Fruit fly (Drosophila melanogaster) whole organism, embryonic: ENCODE measurements around the gene Obp99c.

Source experiments
- Bgb ChIP-seq: fragments of 200-800 bp; sonication (Bioruptor generic); IDR thresholded peaks from 2 replicates; pipeline ENCODE4 v1.3.6; 2022; ENCODE audit warnings: missing biosample characterization, missing genetic modification characterization; ENCODE audit not compliant: partially characterized antibody
- C15 ChIP-seq: fragments of 200-800 bp; sonication (Bioruptor generic); IDR thresholded peaks from 3 replicates; pipeline ENCODE4 v1.3.6; 2022; ENCODE audit warnings: missing biosample characterization, missing genetic modification characterization
- CG10366 ChIP-seq: fragments of 200-800 bp; sonication (Bioruptor generic); IDR thresholded peaks from 2 replicates; pipeline ENCODE4 v1.3.6; 2022; ENCODE audit warnings: missing biosample characterization, missing genetic modification characterization
- CG11695 ChIP-seq: fragments of 200-800 bp; sonication (Bioruptor generic); IDR thresholded peaks from 3 replicates; pipeline ENCODE4 v1.3.6; 2022; ENCODE audit warnings: missing biosample characterization, missing genetic modification characterization
- CG11696 ChIP-seq: fragments of 200-800 bp; sonication (Bioruptor generic); IDR thresholded peaks from 2 replicates; pipeline ENCODE4 v1.3.6; 2022; ENCODE audit warnings: missing biosample characterization, missing genetic modification characterization
- CG12744 ChIP-seq: fragments of 200-800 bp; sonication (Bioruptor generic); optimal IDR thresholded peaks from 2 replicates; lab custom pipeline; 2016; ENCODE audit warnings: missing biosample characterization, missing genetic modification characterization
- CG13287 ChIP-seq: fragments of 200-800 bp; sonication (Bioruptor generic); IDR thresholded peaks from 2 replicates; pipeline ENCODE4 v1.3.6; 2022; ENCODE audit warnings: missing biosample characterization, missing genetic modification characterization; ENCODE audit not compliant: partially characterized antibody
- CG16779 ChIP-seq: fragments of 200-800 bp; sonication (Bioruptor generic); IDR thresholded peaks from 2 replicates; pipeline ENCODE4 v1.3.6; 2022; ENCODE audit warnings: missing biosample characterization, missing genetic modification characterization
- CG16815 ChIP-seq: fragments of 200-800 bp; sonication (Bioruptor generic); optimal IDR thresholded peaks from 3 replicates; lab custom pipeline; 2017; ENCODE audit warnings: missing biosample characterization, mild to moderate bottlenecking, missing genetic modification characterization
- CG18764 ChIP-seq: fragments of 200-800 bp; sonication (Bioruptor generic); optimal IDR thresholded peaks from 3 replicates; lab custom pipeline; 2016; ENCODE audit warnings: missing biosample characterization, missing genetic modification characterization
- CG3065 ChIP-seq: fragments of 200-800 bp; sonication (Bioruptor generic); optimal IDR thresholded peaks from 2 replicates; lab custom pipeline; 2016; ENCODE audit warnings: missing biosample characterization, missing genetic modification characterization
- CG33213 ChIP-seq: fragments of 200-800 bp; sonication (Bioruptor generic); optimal IDR thresholded peaks from 3 replicates; lab custom pipeline; 2016; ENCODE audit warnings: missing biosample characterization, missing genetic modification characterization
- CG33557 ChIP-seq: fragments of 200-800 bp; sonication (Bioruptor generic); optimal IDR thresholded peaks from 2 replicates; lab custom pipeline; 2019; ENCODE audit warnings: missing biosample characterization, mild to moderate bottlenecking, missing genetic modification characterization, moderate library complexity
- CG34376 ChIP-seq: fragments of 200-800 bp; sonication (Bioruptor generic); optimal IDR thresholded peaks from 2 replicates; lab custom pipeline; 2018; ENCODE audit warnings: missing biosample characterization, mild to moderate bottlenecking, missing genetic modification characterization
- CG34422 ChIP-seq: fragments of 200-800 bp; sonication (Bioruptor generic); IDR thresholded peaks from 3 replicates; pipeline ENCODE4 v1.3.6; 2022; ENCODE audit warnings: missing biosample characterization, missing genetic modification characterization
- CG42726 ChIP-seq: fragments of 200-800 bp; sonication (Bioruptor generic); IDR thresholded peaks from 2 replicates; pipeline ENCODE4 v1.3.6; 2022; ENCODE audit warnings: missing biosample characterization, missing genetic modification characterization; ENCODE audit not compliant: partially characterized antibody
- CG4730 ChIP-seq: fragments of 200-800 bp; sonication (Bioruptor generic); IDR thresholded peaks from 2 replicates; pipeline ENCODE4 v1.3.6; 2022; ENCODE audit warnings: missing biosample characterization, missing genetic modification characterization
- CG5180 ChIP-seq: fragments of 200-800 bp; sonication (Bioruptor generic); optimal IDR thresholded peaks from 3 replicates; lab custom pipeline; 2017; ENCODE audit warnings: missing biosample characterization, missing genetic modification characterization, mild to moderate bottlenecking, moderate library complexity, missing genetic modification reagents
- CG6654 ChIP-seq: fragments of 200-800 bp; sonication (Bioruptor generic); optimal IDR thresholded peaks from 2 replicates; lab custom pipeline; 2017; ENCODE audit warnings: missing biosample characterization, mild to moderate bottlenecking, missing genetic modification characterization
- CG7786 ChIP-seq: fragments of 200-800 bp; sonication (Bioruptor generic); optimal IDR thresholded peaks from 2 replicates; lab custom pipeline; 2016; ENCODE audit warnings: missing biosample characterization, missing genetic modification characterization
- CG7963 ChIP-seq: fragments of 200-800 bp; sonication (Bioruptor generic); IDR thresholded peaks from 3 replicates; pipeline ENCODE4 v1.3.6; 2022; ENCODE audit warnings: missing biosample characterization, missing genetic modification characterization; ENCODE audit not compliant: partially characterized antibody
- D ChIP-seq, 2 experiments: fragments of 200-800 bp in 1 of 2; fragments of >200 bp in 1 of 2; sonication (Bioruptor generic) in 1 of 2; optimal IDR thresholded peaks; 2 replicates in 1 of 2; 3 replicates in 1 of 2; lab custom pipeline; 2017; ENCODE audit warnings: mild to moderate bottlenecking in 1 of 2, missing biosample characterization in 1 of 2, missing genetic modification characterization in 1 of 2, missing genetic modification reagents in 1 of 2
- D19B ChIP-seq: fragments of 200-800 bp; sonication (Bioruptor generic); optimal IDR thresholded peaks from 2 replicates; lab custom pipeline; 2017; ENCODE audit warnings: missing biosample characterization, mild to moderate bottlenecking, missing genetic modification characterization
- Dip2 ChIP-seq: fragments of 200-800 bp; sonication (Bioruptor generic); IDR thresholded peaks from 2 replicates; pipeline ENCODE4 v1.3.6; 2022; ENCODE audit warnings: missing biosample characterization, missing genetic modification characterization
- NC2α ChIP-seq: fragments of 200-800 bp; sonication (Bioruptor generic); optimal IDR thresholded peaks from 2 replicates; lab custom pipeline; 2016; ENCODE audit warnings: missing biosample characterization, missing genetic modification characterization
- Nf-YB ChIP-seq: fragments of 200-800 bp; sonication (Bioruptor generic); optimal IDR thresholded peaks from 3 replicates; lab custom pipeline; 2019; ENCODE audit warnings: missing biosample characterization, mild to moderate bottlenecking, missing genetic modification characterization, moderate library complexity
- Rfx ChIP-seq: fragments of 200-800 bp; sonication (Bioruptor generic); IDR thresholded peaks from 2 replicates; pipeline ENCODE4 v1.3.6; 2022; ENCODE audit warnings: missing biosample characterization, missing genetic modification characterization
- Scr ChIP-seq: fragments of 200-800 bp; sonication (Bioruptor generic); IDR thresholded peaks from 2 replicates; pipeline ENCODE4 v1.3.6; 2022; ENCODE audit warnings: missing biosample characterization, missing genetic modification characterization; ENCODE audit not compliant: partially characterized antibody
- Sox100B ChIP-seq: fragments of 200-800 bp; sonication (Bioruptor generic); optimal IDR thresholded peaks from 3 replicates; lab custom pipeline; 2018; ENCODE audit warnings: missing biosample characterization, mild to moderate bottlenecking, missing genetic modification characterization
- Tbp ChIP-seq: fragments of >200 bp; optimal IDR thresholded peaks from 2 replicates; lab custom pipeline; 2018; ENCODE audit warnings: missing biosample characterization, missing genetic modification characterization
- Xbp1 ChIP-seq: fragments of 200-800 bp; sonication (Bioruptor generic); optimal IDR thresholded peaks from 3 replicates; lab custom pipeline; 2016; ENCODE audit warnings: missing biosample characterization, mild to moderate bottlenecking, missing genetic modification characterization
- ash1 ChIP-seq: fragments of 200-800 bp; sonication (Bioruptor generic); optimal IDR thresholded peaks from 2 replicates; lab custom pipeline; 2018; ENCODE audit warnings: missing biosample characterization, mild to moderate bottlenecking, missing genetic modification characterization
- cato ChIP-seq: fragments of 200-800 bp; sonication (Bioruptor generic); optimal IDR thresholded peaks from 2 replicates; lab custom pipeline; 2016; ENCODE audit warnings: missing biosample characterization, missing genetic modification characterization, borderline replicate concordance
- crc ChIP-seq: fragments of 200-800 bp; sonication (Bioruptor generic); optimal IDR thresholded peaks from 2 replicates; lab custom pipeline; 2016; ENCODE audit warnings: missing biosample characterization, missing genetic modification characterization
- da ChIP-seq: fragments of 200-800 bp; sonication (Bioruptor generic); optimal IDR thresholded peaks from 2 replicates; lab custom pipeline; 2016; ENCODE audit warnings: missing biosample characterization, missing genetic modification characterization
- danr ChIP-seq: fragments of 200-800 bp; sonication (Bioruptor generic); IDR thresholded peaks from 2 replicates; pipeline ENCODE4 v1.3.6; 2022; ENCODE audit warnings: missing biosample characterization, missing genetic modification characterization
- dati ChIP-seq: fragments of 200-800 bp; sonication (Bioruptor generic); IDR thresholded peaks from 2 replicates; pipeline ENCODE4 v1.3.6; 2022; ENCODE audit warnings: missing biosample characterization, missing genetic modification characterization
- dm ChIP-seq: fragments of 200-800 bp; sonication (Bioruptor generic); optimal IDR thresholded peaks from 3 replicates; lab custom pipeline; 2016; ENCODE audit warnings: missing biosample characterization, missing genetic modification characterization
- gsb ChIP-seq: fragments of 200-800 bp; sonication (Bioruptor generic); IDR thresholded peaks from 2 replicates; pipeline ENCODE4 v1.3.6; 2022; ENCODE audit warnings: missing biosample characterization, missing genetic modification characterization
- ham ChIP-seq: fragments of 200-800 bp; sonication (Bioruptor generic); IDR thresholded peaks from 2 replicates; pipeline ENCODE4 v1.3.6; 2022; ENCODE audit warnings: missing biosample characterization, missing genetic modification characterization
- hb ChIP-seq: fragments of 200-800 bp; sonication (Bioruptor generic); IDR thresholded peaks from 3 replicates; pipeline ENCODE4 v1.3.6; 2022; ENCODE audit warnings: missing biosample characterization, missing genetic modification characterization; ENCODE audit not compliant: partially characterized antibody
- nau ChIP-seq: fragments of 200-800 bp; sonication (Bioruptor generic); optimal IDR thresholded peaks from 3 replicates; lab custom pipeline; 2017; ENCODE audit warnings: missing biosample characterization, mild to moderate bottlenecking, missing genetic modification characterization, missing genetic modification reagents
- pnt ChIP-seq: fragments of 200-800 bp; sonication (Bioruptor generic); optimal IDR thresholded peaks from 3 replicates; lab custom pipeline; 2016; ENCODE audit warnings: missing biosample characterization, missing genetic modification characterization
- salm ChIP-seq: fragments of 200-800 bp; sonication (Bioruptor generic); optimal IDR thresholded peaks from 2 replicates; lab custom pipeline; 2018; ENCODE audit warnings: missing biosample characterization, mild to moderate bottlenecking, missing genetic modification characterization
- sens-2 ChIP-seq: fragments of 200-800 bp; sonication (Bioruptor generic); IDR thresholded peaks from 2 replicates; pipeline ENCODE4 v1.3.6; 2022; ENCODE audit warnings: missing biosample characterization, missing genetic modification characterization
- sna ChIP-seq: fragments of 200-800 bp; sonication (Bioruptor generic); IDR thresholded peaks from 2 replicates; pipeline ENCODE4 v1.3.6; 2022; ENCODE audit warnings: missing biosample characterization, missing genetic modification characterization; ENCODE audit not compliant: partially characterized antibody
- vvl ChIP-seq: fragments of 200-800 bp; sonication (Bioruptor generic); IDR thresholded peaks from 2 replicates; pipeline ENCODE4 v1.3.6; 2022; ENCODE audit warnings: missing biosample characterization, missing genetic modification characterization

The Obp99c gene

DNA sequence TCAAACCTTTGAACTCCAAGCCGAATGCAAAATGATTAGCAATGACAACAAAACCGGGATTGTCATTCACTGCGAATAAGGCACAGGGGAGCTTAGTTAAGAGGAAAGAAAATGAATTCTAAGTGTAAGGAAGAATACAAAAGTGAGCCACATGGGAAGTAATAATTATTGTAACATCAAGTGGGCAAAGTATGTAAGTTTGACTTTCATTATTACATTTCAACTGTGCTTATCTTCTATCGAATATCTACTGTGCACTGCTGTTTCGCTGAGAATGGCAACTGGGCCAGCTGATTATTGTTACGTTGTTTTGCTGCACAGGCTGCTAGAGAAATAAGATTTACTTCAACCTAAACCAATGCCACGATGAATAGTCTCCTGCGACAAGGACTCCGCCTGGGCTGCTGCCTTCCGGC is 47.6 kb upstream of the Obp99c start, which contains the start of the genes CG7601 and CIA30 (continued):
- peak; percentile 99 for TF ChIP-seq crc
- peak; percentile 100 for TF ChIP-seq danr
- peak; percentile 93 for TF ChIP-seq salm
- peak; percentile 100 for TF ChIP-seq sens-2 (GFP tag; lab: Robert Waterston, UW)
- TF ChIP-seq CG7786 (GFP tag; lab: Kevin White, UChicago) = peak; percentile 99
- peak; percentile 92 for TF ChIP-seq CG5180 (GFP tag; lab: Kevin White, UChicago)
- TF ChIP-seq vvl (GFP tag; lab: Robert Waterston, UW) = peak; percentile 100
- TF ChIP-seq C15 (GFP tag; lab: Robert Waterston, UW) = peak; percentile 100
- peak; percentile 100 for TF ChIP-seq CG10366 (GFP tag; lab: Robert Waterston, UW)
- peak; percentile 99 for TF ChIP-seq pnt (GFP tag; lab: Kevin White, UChicago)
- TF ChIP-seq CG6654 (GFP tag; lab: Kevin White, UChicago) = peak; percentile 92
- TF ChIP-seq Scr = peak; percentile 29; the same call in 1 of the 2 replicates
- peak; percentile 93 for TF ChIP-seq D19B
- peak; percentile 81 for TF ChIP-seq Nf-YB (GFP tag; lab: Kevin White, UChicago)
- no peak for TF ChIP-seq hb (GFP tag; lab: Robert Waterston, UW)
- TF ChIP-seq nau (GFP tag; lab: Kevin White, UChicago) = no peak
- peak; percentile 98 for TF ChIP-seq CG18764 (GFP tag; lab: Kevin White, UChicago)
- TF ChIP-seq CG4730 (GFP tag; lab: Robert Waterston, UW) = peak; percentile 100
- peak; percentile 100 for TF ChIP-seq gsb (GFP tag; lab: Robert Waterston, UW)
- peak; percentile 98 for TF ChIP-seq CG34376 (GFP tag; lab: Kevin White, UChicago)
- TF ChIP-seq CG13287 (GFP tag; lab: Robert Waterston, UW) = peak; percentile 65
- TF ChIP-seq sna = no peak
- peak; percentile 100 for TF ChIP-seq CG34422 (GFP tag; lab: Robert Waterston, UW)
- TF ChIP-seq CG11696 (GFP tag; lab: Robert Waterston, UW) = peak; percentile 99
- TF ChIP-seq Dip2 (GFP tag; lab: Robert Waterston, UW) = peak; percentile 85
- TF ChIP-seq Tbp (GFP tag; lab: Kevin White, UChicago) = no peak
- 0 out of 2 replicates have a peak, but pooled peaks have one; percentile 2 for TF ChIP-seq CG42726
- TF ChIP-seq Sox100B (GFP tag; lab: Kevin White, UChicago) = peak; percentile 97
- peak; percentile 94 for TF ChIP-seq ash1
- TF ChIP-seq CG7963 = no peak
- TF ChIP-seq CG33557 (GFP tag; lab: Kevin White, UChicago) = peak; percentile 91
- TF ChIP-seq dati (GFP tag; lab: Robert Waterston, UW) = peak; percentile 100
- TF ChIP-seq da (GFP tag; lab: Kevin White, UChicago) = peak; percentile 94
- TF ChIP-seq CG3065 (GFP tag; lab: Kevin White, UChicago) = peak; percentile 93
- TF ChIP-seq Xbp1 (GFP tag; lab: Kevin White, UChicago) = peak; percentile 99
- TF ChIP-seq cato (GFP tag; lab: Kevin White, UChicago) = peak; percentile 94
- no peak for TF ChIP-seq D (optimal IDR thresholded peaks at IDR 0.05; lab: Kevin White, UChicago)
- TF ChIP-seq D (GFP tag; optimal IDR thresholded peaks at IDR 0.05; lab: Kevin White, UChicago) = peak; percentile 97
- peak; percentile 100 for TF ChIP-seq Rfx (GFP tag; lab: Robert Waterston, UW)
- TF ChIP-seq CG11695 = peak; percentile 100
- TF ChIP-seq CG16779 = peak; percentile 100
- peak; percentile 97 for TF ChIP-seq CG16815 (GFP tag; lab: Kevin White, UChicago)
- peak; percentile 94 for TF ChIP-seq NC2α
- TF ChIP-seq Bgb (GFP tag; lab: Robert Waterston, UW) = peak; percentile 33; the same call in 1 of the 2 replicates
- TF ChIP-seq ham (GFP tag; lab: Robert Waterston, UW) = peak; percentile 99
- peak; percentile 99 for TF ChIP-seq CG33213 (GFP tag; lab: Kevin White, UChicago)
- peak; percentile 95 for TF ChIP-seq CG12744 (GFP tag; lab: Kevin White, UChicago)
- TF ChIP-seq dm = peak; percentile 96
